Worm (Caenorhabditis elegans) whole organism, late embryonic: ENCODE results near the gene str-57.

Experiments
- C08G9.2 ChIP-seq: sonication (generic microtip); optimal IDR thresholded peaks from 2 replicates; lab custom pipeline; 2016; ENCODE audit warnings: mild to moderate bottlenecking, missing genetic modification characterization, moderate library complexity, missing compliant biosample characterization
- ceh-14 ChIP-seq: sonication (generic microtip); optimal IDR thresholded peaks from 2 replicates; lab custom pipeline; 2016; ENCODE audit warnings: missing genotype, missing genetic modification characterization, missing compliant biosample characterization
- ceh-24 ChIP-seq: sonication (generic microtip); optimal IDR thresholded peaks from 2 replicates; lab custom pipeline; 2016; ENCODE audit warnings: mild to moderate bottlenecking, missing genetic modification characterization, missing compliant biosample characterization
- ceh-34 ChIP-seq: sonication (generic microtip); optimal IDR thresholded peaks from 2 replicates; lab custom pipeline; 2016; ENCODE audit warnings: mild to moderate bottlenecking, missing genetic modification characterization, missing compliant biosample characterization
- ceh-45 ChIP-seq: fragments of 200-800 bp; sonication (Bioruptor generic); IDR thresholded peaks from 2 replicates; pipeline ENCODE4 v1.3.6; 2022; ENCODE audit warnings: missing genetic modification reagents, missing genetic modification characterization, missing compliant biosample characterization
- fkh-10 ChIP-seq: fragments of 150-350 bp; optimal IDR thresholded peaks from 2 replicates; lab custom pipeline; 2014; ENCODE audit warnings: missing biosample characterization, missing genetic modification reagents, missing genetic modification characterization
- pha-4 ChIP-seq: fragments of 150-350 bp; optimal IDR thresholded peaks from 2 replicates; lab custom pipeline; 2018; ENCODE audit warnings: missing biosample characterization, missing genetic modification reagents, missing genetic modification characterization
- pros-1 ChIP-seq: fragments of 150-350 bp; optimal IDR thresholded peaks from 2 replicates; lab custom pipeline; 2014; ENCODE audit warnings: missing biosample characterization, missing genetic modification reagents, missing genetic modification characterization
- sox-2 ChIP-seq: fragments of 200-800 bp; sonication (Bioruptor generic); IDR thresholded peaks from 2 replicates; pipeline ENCODE4 v1.3.6; 2022; ENCODE audit warnings: missing genetic modification reagents, missing genetic modification characterization, missing compliant biosample characterization
- tbx-2 ChIP-seq: sonication (generic microtip); optimal IDR thresholded peaks from 2 replicates; lab custom pipeline; 2016; ENCODE audit warnings: missing genetic modification characterization, missing compliant biosample characterization
- unc-3 ChIP-seq, 2 experiments: fragments of 200-800 bp in 1 of 2; sonication (Bioruptor generic) in 1 of 2; sonication (generic microtip) in 1 of 2; conservative IDR thresholded peaks in 1 of 2; optimal IDR thresholded peaks in 1 of 2; 2 replicates each; pipeline versions ENCODE4 v1.3.6 to Lab custom; 2016 to 2022; ENCODE audit warnings: missing compliant biosample characterization in 2 of 2, missing genetic modification characterization in 2 of 2, missing genetic modification reagents in 1 of 2
- unc-55 ChIP-seq: sonication (generic microtip); optimal IDR thresholded peaks from 2 replicates; lab custom pipeline; 2017; ENCODE audit warnings: missing biosample characterization, missing genetic modification reagents, missing genetic modification characterization

ce11 chrV:15824866-15825265 lies 45.6 kb upstream of the str-57 start, which contains the start of gene srbc-50:
- TF ChIP-seq ceh-34 (tag; lab: Kevin White, UChicago): no peak
- no peak for TF ChIP-seq sox-2
- no peak for TF ChIP-seq tbx-2 (tag; lab: Kevin White, UChicago)
- no peak for TF ChIP-seq C08G9.2 (tag; lab: Kevin White, UChicago)
- no peak for TF ChIP-seq ceh-45
- TF ChIP-seq pros-1 (tag; lab: Kevin White, UChicago): no peak
- TF ChIP-seq ceh-14 (tag; lab: Kevin White, UChicago): no peak
- TF ChIP-seq unc-3 (GFP tag; conservative IDR thresholded peaks at IDR 0.05; lab: Robert Waterston, UW): no peak
- no peak for TF ChIP-seq unc-3 (tag; optimal IDR thresholded peaks at IDR 0.05; lab: Kevin White, UChicago)
- no peak for TF ChIP-seq pha-4 (tag; lab: Kevin White, UChicago)
- no peak for TF ChIP-seq fkh-10
- no peak for TF ChIP-seq ceh-24 (tag; lab: Kevin White, UChicago)
- TF ChIP-seq unc-55: no peak
